Fruit fly (Drosophila melanogaster): ENCODE data around the gene plh.

Gene plh

dm6 chr3R:5010153-5010552, 678 bp downstream of the plh start (continued):
- TF ChIP-seq CG4404 (GFP tag; IDR thresholded peaks at IDR 0.05) (peak; percentile 60), seq (GFP tag; IDR thresholded peaks at IDR 0.05) (peak; percentile 93), CG2199 (GFP tag; IDR thresholded peaks at IDR 0.05) (peak; percentile 89; the same call in 1 of the 3 replicates), CG10274 (GFP tag; optimal IDR thresholded peaks at IDR 0.05) (peak; percentile 73), toy (GFP tag; IDR thresholded peaks at IDR 0.05) (peak; percentile 55; the same call in 1 of the 2 replicates), CG7556 (GFP tag; optimal IDR thresholded peaks at IDR 0.05) (peak; percentile 90), Adf1 (GFP tag; IDR thresholded peaks at IDR 0.05) (0 out of 2 replicates have a peak, but pooled peaks have one; percentile 33), CG13894 (tag; optimal IDR thresholded peaks at IDR 0.05) (peak; percentile 76), HmgD (GFP tag; optimal IDR thresholded peaks at IDR 0.05) (peak; percentile 44), Dip2 (GFP tag; IDR thresholded peaks at IDR 0.05) (no peak), caup (GFP tag; optimal IDR thresholded peaks at IDR 0.05; ENCODE audit: severe bottlenecking) (peak; percentile 83), tll (GFP tag; optimal IDR thresholded peaks at IDR 0.05) (no peak), vfl (GFP tag; optimal IDR thresholded peaks at IDR 0.05) (peak; percentile 61), Hr3 (GFP tag; optimal IDR thresholded peaks at IDR 0.05) (peak; percentile 88), run (tag; optimal IDR thresholded peaks at IDR 0.05) (peak; percentile 78), slou (GFP tag; optimal IDR thresholded peaks at IDR 0.05) (peak; percentile 78), tup (GFP tag; optimal IDR thresholded peaks at IDR 0.05) (peak; percentile 71), nom (GFP tag; optimal IDR thresholded peaks at IDR 0.05) (peak; percentile 39), dimm (GFP tag; IDR thresholded peaks at IDR 0.05) (peak; percentile 83), CG2875 (GFP tag; optimal IDR thresholded peaks at IDR 0.05) (peak; percentile 90), zen (tag; optimal IDR thresholded peaks at IDR 0.05) (peak; percentile 68), Bgb (GFP tag; IDR thresholded peaks at IDR 0.05; ENCODE audit: partially characterized antibody) (no peak), NC2α (GFP tag; optimal IDR thresholded peaks at IDR 0.05) (peak; percentile 69), eyg (GFP tag; optimal IDR thresholded peaks at IDR 0.05) (peak; percentile 87), corto (GFP tag; optimal IDR thresholded peaks at IDR 0.05) (no peak), cad (GFP tag; optimal IDR thresholded peaks at IDR 0.05) (no peak), z (GFP tag; IDR thresholded peaks at IDR 0.05) (peak; percentile 66; the same call in 2 of the 3 replicates), nerfin-1 (tag; optimal IDR thresholded peaks at IDR 0.05) (peak; percentile 88), trem (tag; optimal IDR thresholded peaks at IDR 0.05) (peak; percentile 76), CG32767 (GFP tag; IDR thresholded peaks at IDR 0.05) (peak; percentile 84; the same call in 1 of the 2 replicates), NfI (GFP tag; optimal IDR thresholded peaks at IDR 0.05) (peak; percentile 89), kah (GFP tag; optimal IDR thresholded peaks at IDR 0.05) (peak; percentile 86), CG11085 (GFP tag; IDR thresholded peaks at IDR 0.05) (peak; percentile 65), vvl (GFP tag; IDR thresholded peaks at IDR 0.05) (peak; percentile 96), CG13624 (GFP tag; optimal IDR thresholded peaks at IDR 0.05) (peak; percentile 85), CG11456 (GFP tag; IDR thresholded peaks at IDR 0.05) (peak; percentile 80), fu2 (GFP tag; optimal IDR thresholded peaks at IDR 0.05) (peak; percentile 79), CG33213 (GFP tag; optimal IDR thresholded peaks at IDR 0.05) (peak; percentile 83), CG11398 (GFP tag; optimal IDR thresholded peaks at IDR 0.05) (peak; percentile 86), otp (GFP tag; IDR thresholded peaks at IDR 0.05) (peak; percentile 91), vnd (GFP tag; IDR thresholded peaks at IDR 0.05; ENCODE audit: partially characterized antibody) (no peak), exex (tag; optimal IDR thresholded peaks at IDR 0.05) (peak; percentile 43), rib (GFP tag; IDR thresholded peaks at IDR 0.05) (peak; percentile 72), Poxn (GFP tag; IDR thresholded peaks at IDR 0.05) (no peak), Antp (GFP tag; optimal IDR thresholded peaks at IDR 0.05) (peak; percentile 88), CG1233 (GFP tag; optimal IDR thresholded peaks at IDR 0.05) (peak; percentile 85), twi (tag; optimal IDR thresholded peaks at IDR 0.05) (peak; percentile 80), grau (tag; optimal IDR thresholded peaks at IDR 0.05) (peak; percentile 89), CG8388 (GFP tag; optimal IDR thresholded peaks at IDR 0.05) (peak; percentile 92), eve (GFP tag; optimal IDR thresholded peaks at IDR 0.05) (peak in 1 of 2 experiments; percentile 96), Sox102F (GFP tag; optimal IDR thresholded peaks at IDR 0.05) (peak; percentile 95)
